Fruit fly (Drosophila melanogaster): Measurements from ENCODE around the gene CG7142.

Gene CG7142

dm6 chr3R:18312761-18313160 lies 33.4 kb upstream of the CG7142 start:
- TF ChIP-seq CG32006 (GFP tag; optimal IDR thresholded peaks at IDR 0.05) (peak; percentile 38), Eip78C (GFP tag) (peak; percentile 64), CG10669 (GFP tag; optimal IDR thresholded peaks at IDR 0.05) (peak; percentile 33), CG8632 (GFP tag; optimal IDR thresholded peaks at IDR 0.05) (no peak), CG6276 (GFP tag; optimal IDR thresholded peaks at IDR 0.05) (peak; percentile 28), CG11762 (GFP tag; optimal IDR thresholded peaks at IDR 0.05; ENCODE audit: insufficient read depth) (no peak), svp (GFP tag) (peak; percentile 54), ss (GFP tag; optimal IDR thresholded peaks at IDR 0.05) (peak in 1 of 2 experiments; percentile 44), CG6808 (GFP tag; optimal IDR thresholded peaks at IDR 0.05) (peak; percentile 44)

- TF ChIP-seq pdm3 (GFP tag; optimal IDR thresholded peaks at IDR 0.05) = no peak
- TF ChIP-seq CG8632 (GFP tag; optimal IDR thresholded peaks at IDR 0.05) = peak; percentile 63
- peak; percentile 15 for TF ChIP-seq CG4318 (GFP tag; optimal IDR thresholded peaks at IDR 0.05)
- TF ChIP-seq CG6792 (GFP tag; optimal IDR thresholded peaks at IDR 0.05) = peak; percentile 39
- peak; percentile 51 for TF ChIP-seq Ets96B (tag; optimal IDR thresholded peaks at IDR 0.05)
- peak; percentile 15 for TF ChIP-seq CG11762 (GFP tag; optimal IDR thresholded peaks at IDR 0.05; ENCODE audit: insufficient read depth)
- peak; percentile 85 for TF ChIP-seq CG6163 (GFP tag; IDR thresholded peaks at IDR 0.05)
- TF ChIP-seq Eip93F (GFP tag; optimal IDR thresholded peaks at IDR 0.05) = no peak
- TF ChIP-seq CG3032 (tag; optimal IDR thresholded peaks at IDR 0.05) = peak; percentile 62
- TF ChIP-seq Hr38 (GFP tag; optimal IDR thresholded peaks at IDR 0.05) = no peak
- TF ChIP-seq Eip75B (GFP tag; optimal IDR thresholded peaks at IDR 0.05) = peak; percentile 46
- TF ChIP-seq CG15336 (GFP tag; IDR thresholded peaks at IDR 0.05) = peak; percentile 13; the same call in 1 of the 2 replicates
- peak; percentile 32 for TF ChIP-seq dsx (GFP tag; optimal IDR thresholded peaks at IDR 0.05; ENCODE audit: poor library complexity, severe bottlenecking)
- TF ChIP-seq CG34406 (GFP tag; optimal IDR thresholded peaks at IDR 0.05) = peak; percentile 45
- peak; percentile 37 for TF ChIP-seq svp (GFP tag)
- no peak for TF ChIP-seq fd85E (GFP tag; optimal IDR thresholded peaks at IDR 0.05)
- peak; percentile 40 for TF ChIP-seq Sox102F (GFP tag; optimal IDR thresholded peaks at IDR 0.05)
- TF ChIP-seq CG8319 (GFP tag; optimal IDR thresholded peaks at IDR 0.05) = no peak
- peak; percentile 7 for TF ChIP-seq net (GFP tag; optimal IDR thresholded peaks at IDR 0.05)
- TF ChIP-seq cyc (GFP tag; optimal IDR thresholded peaks at IDR 0.05) = no peak
- TF ChIP-seq Blimp-1 (GFP tag; optimal IDR thresholded peaks at IDR 0.05) = peak; percentile 33
- peak; percentile 58 to 82 for TF ChIP-seq salr (GFP tag; optimal IDR thresholded peaks at IDR 0.05)
- TF ChIP-seq esn (GFP tag; optimal IDR thresholded peaks at IDR 0.05) = peak; percentile 61
- TF ChIP-seq vri (GFP tag; optimal IDR thresholded peaks at IDR 0.05) = no peak
- no peak for TF ChIP-seq lz (GFP tag; optimal IDR thresholded peaks at IDR 0.05)
- TF ChIP-seq achi (GFP tag; optimal IDR thresholded peaks at IDR 0.05) = no peak
- no peak for TF ChIP-seq topi (GFP tag; optimal IDR thresholded peaks at IDR 0.05)
- TF ChIP-seq Hr4 (GFP tag; optimal IDR thresholded peaks at IDR 0.05) = peak; percentile 0
- TF ChIP-seq fkh (GFP tag; optimal IDR thresholded peaks at IDR 0.05) = peak; percentile 99
- TF ChIP-seq Sox14 (GFP tag; optimal IDR thresholded peaks at IDR 0.05) = peak; percentile 88
- TF ChIP-seq Met (GFP tag; optimal IDR thresholded peaks at IDR 0.05) = no peak
- peak; percentile 52; the same call in 1 of the 3 replicates for TF ChIP-seq eg (GFP tag; IDR thresholded peaks at IDR 0.05)
- peak; percentile 62 for TF ChIP-seq CG32006 (GFP tag; optimal IDR thresholded peaks at IDR 0.05)
- TF ChIP-seq CG1621 (tag; optimal IDR thresholded peaks at IDR 0.05) = peak; percentile 65
- peak; percentile 75 for TF ChIP-seq Eip78C (GFP tag)
- TF ChIP-seq fd59A (GFP tag; optimal IDR thresholded peaks at IDR 0.05) = no peak
- peak; percentile 57 for TF ChIP-seq CG3919 (GFP tag; optimal IDR thresholded peaks at IDR 0.05)
- no peak for TF ChIP-seq CG11902 (GFP tag; optimal IDR thresholded peaks at IDR 0.05)
- TF ChIP-seq Hr39 (GFP tag; optimal IDR thresholded peaks at IDR 0.05) = peak; percentile 27
- TF ChIP-seq Ets21C (GFP tag; optimal IDR thresholded peaks at IDR 0.05) = no peak
- no peak for TF ChIP-seq Smox (GFP tag; optimal IDR thresholded peaks at IDR 0.05)
- peak; percentile 6 for TF ChIP-seq CG16779 (tag; optimal IDR thresholded peaks at IDR 0.05)
- TF ChIP-seq CG6276 (GFP tag; optimal IDR thresholded peaks at IDR 0.05) = peak; percentile 22
- peak; percentile 44 for TF ChIP-seq CG6808 (GFP tag; optimal IDR thresholded peaks at IDR 0.05)
- TF ChIP-seq Sox15 (GFP tag; optimal IDR thresholded peaks at IDR 0.05) = no peak
- TF ChIP-seq dac (GFP tag; optimal IDR thresholded peaks at IDR 0.05) = no peak
Observed at dm6 chr3R:18311368-18311919, 32.1 kb upstream of the CG7142 start.
